Worm (Caenorhabditis elegans): ENCODE data around the gene fbxc-27.
"Not testable (repeated sequence)": the region's sequence is repeated elsewhere in the genome, so short reads cannot be mapped to it uniquely, and the experiment has no call there.

fbxc-27 gene

ce11 chrII:948091-948490 is 38.5 kb downstream of the fbxc-27 start, which contains the start of gene fbxc-32:
fbxc-32 (minus strand) TSS chrII:948191.
- TF ChIP-seq dao-5 (tag; optimal IDR thresholded peaks at IDR 0.05) (no peak), W03F9.2 (tag; optimal IDR thresholded peaks at IDR 0.05) (no peak), him-1 (tag; optimal IDR thresholded peaks at IDR 0.05) (no peak)

ce11 chrII:950374-950773 is 40.8 kb downstream of the fbxc-27 start:
- TF ChIP-seq W03F9.2 (tag; optimal IDR thresholded peaks at IDR 0.05) = no peak
- TF ChIP-seq him-1 (tag; optimal IDR thresholded peaks at IDR 0.05) = no peak
- TF ChIP-seq dao-5 (tag; optimal IDR thresholded peaks at IDR 0.05) = no peak

ce11 chrII:953052-953451 is 43.5 kb downstream of the fbxc-27 start:
- no peak for TF ChIP-seq dao-5 (tag; optimal IDR thresholded peaks at IDR 0.05)
- TF ChIP-seq W03F9.2 (tag; optimal IDR thresholded peaks at IDR 0.05) = no peak
- TF ChIP-seq him-1 (tag; optimal IDR thresholded peaks at IDR 0.05) = no peak

ce11 chrII:954626-955025 is 45.1 kb downstream of the fbxc-27 start, which contains the start of gene fbxc-7:
fbxc-7 (plus strand) TSS chrII:954926.
- not testable (repeated sequence) for TF ChIP-seq dao-5, W03F9.2, him-1 (tag; optimal IDR thresholded peaks at IDR 0.05)

ce11 chrII:958618-959017 is 49.0 kb downstream of the fbxc-27 start, which contains the start of gene sdz-4:
sdz-4 (plus strand) TSS chrII:958918.
- TF ChIP-seq him-1 (tag; optimal IDR thresholded peaks at IDR 0.05) = no peak

ce11 chrII:960218-960617 is 50.6 kb downstream of the fbxc-27 start, which contains the start of the genes C32B5.18 and C32B5.7:
C32B5.18 (plus strand) TSS chrII:960518.
C32B5.7 (plus strand) TSS chrII:960528.
- TF ChIP-seq dao-5 (tag; optimal IDR thresholded peaks at IDR 0.05) (no peak), W03F9.2 (tag; optimal IDR thresholded peaks at IDR 0.05) (no peak), him-1 (tag; optimal IDR thresholded peaks at IDR 0.05) (no peak)
